Fruit fly (Drosophila melanogaster) whole organism, embryonic: ENCODE measurements around the gene CG11374.

Experiments
- Asciz ChIP-seq: fragments of 200-800 bp; sonication (Bioruptor generic); optimal IDR thresholded peaks from 2 replicates; lab custom pipeline; 2017; ENCODE audit warnings: missing biosample characterization, mild to moderate bottlenecking, missing genetic modification characterization, missing genetic modification reagents
- BEAF-32 ChIP-seq: fragments of 200-800 bp; sonication (Bioruptor generic); optimal IDR thresholded peaks from 3 replicates; lab custom pipeline; 2017; ENCODE audit warnings: missing biosample characterization, missing genetic modification characterization, mild to moderate bottlenecking, moderate library complexity, missing genetic modification reagents
- CG10462 ChIP-seq: fragments of 200-800 bp; sonication (Bioruptor generic); optimal IDR thresholded peaks from 2 replicates; lab custom pipeline; 2016; ENCODE audit warnings: missing biosample characterization, missing genetic modification characterization
- CG11723 ChIP-seq: fragments of 200-800 bp; sonication (Bioruptor generic); optimal IDR thresholded peaks from 2 replicates; lab custom pipeline; 2017; ENCODE audit warnings: missing biosample characterization, mild to moderate bottlenecking, missing genetic modification characterization
- CG12391 ChIP-seq: fragments of 200-800 bp; sonication (Bioruptor generic); optimal IDR thresholded peaks from 3 replicates; lab custom pipeline; 2018; ENCODE audit warnings: missing biosample characterization, mild to moderate bottlenecking, missing genetic modification characterization, moderate library complexity
- CG12659 ChIP-seq: fragments of 200-800 bp; sonication (Bioruptor generic); optimal IDR thresholded peaks from 3 replicates; lab custom pipeline; 2017; ENCODE audit warnings: mild to moderate bottlenecking, missing biosample characterization, missing genetic modification reagents, missing genetic modification characterization
- CG12769 ChIP-seq: fragments of 200-800 bp; sonication (Bioruptor generic); optimal IDR thresholded peaks from 2 replicates; lab custom pipeline; 2019; ENCODE audit warnings: missing biosample characterization, mild to moderate bottlenecking, missing genetic modification characterization, moderate library complexity
- CG13287 ChIP-seq: fragments of 200-800 bp; sonication (Bioruptor generic); IDR thresholded peaks from 2 replicates; pipeline ENCODE4 v1.3.6; 2022; ENCODE audit warnings: missing biosample characterization, missing genetic modification characterization; ENCODE audit not compliant: partially characterized antibody
- CG13424 ChIP-seq: fragments of 200-800 bp; sonication (Bioruptor generic); optimal IDR thresholded peaks from 2 replicates; lab custom pipeline; 2019; ENCODE audit warnings: missing biosample characterization, mild to moderate bottlenecking, missing genetic modification characterization, moderate library complexity
- CG15514 ChIP-seq: fragments of 200-800 bp; sonication (Bioruptor generic); optimal IDR thresholded peaks from 3 replicates; lab custom pipeline; 2017; ENCODE audit warnings: missing biosample characterization, missing genetic modification characterization, mild to moderate bottlenecking, moderate library complexity, missing genetic modification reagents
- CG15696 ChIP-seq: fragments of 200-800 bp; sonication (Bioruptor generic); optimal IDR thresholded peaks from 2 replicates; lab custom pipeline; 2019; ENCODE audit warnings: missing biosample characterization, mild to moderate bottlenecking, missing genetic modification characterization, moderate library complexity
- CG18764 ChIP-seq: fragments of 200-800 bp; sonication (Bioruptor generic); optimal IDR thresholded peaks from 3 replicates; lab custom pipeline; 2016; ENCODE audit warnings: missing biosample characterization, missing genetic modification characterization
- CG2202 ChIP-seq: fragments of 200-800 bp; sonication (Bioruptor generic); optimal IDR thresholded peaks from 2 replicates; lab custom pipeline; 2018; ENCODE audit warnings: missing biosample characterization, mild to moderate bottlenecking, missing genetic modification characterization
- CG2712 ChIP-seq: fragments of 200-800 bp; optimal IDR thresholded peaks from 3 replicates; lab custom pipeline; 2019; ENCODE audit warnings: missing biosample characterization, mild to moderate bottlenecking, missing genetic modification characterization, moderate library complexity
- CG30403 ChIP-seq: fragments of 200-800 bp; sonication (Bioruptor generic); optimal IDR thresholded peaks from 3 replicates; lab custom pipeline; 2016; ENCODE audit warnings: missing biosample characterization, missing genetic modification characterization
- CG31388 ChIP-seq: fragments of 200-800 bp; sonication (Bioruptor generic); optimal IDR thresholded peaks from 2 replicates; lab custom pipeline; 2016; ENCODE audit warnings: missing biosample characterization, missing genetic modification characterization
- CG3281 ChIP-seq: fragments of 200-800 bp; sonication (Bioruptor generic); optimal IDR thresholded peaks from 3 replicates; lab custom pipeline; 2017; ENCODE audit warnings: missing biosample characterization, mild to moderate bottlenecking, missing genetic modification characterization
- CG34376 ChIP-seq: fragments of 200-800 bp; sonication (Bioruptor generic); optimal IDR thresholded peaks from 2 replicates; lab custom pipeline; 2018; ENCODE audit warnings: missing biosample characterization, mild to moderate bottlenecking, missing genetic modification characterization
- CG34422 ChIP-seq: fragments of 200-800 bp; sonication (Bioruptor generic); IDR thresholded peaks from 3 replicates; pipeline ENCODE4 v1.3.6; 2022; ENCODE audit warnings: missing biosample characterization, missing genetic modification characterization
- CG4404 ChIP-seq: fragments of 200-800 bp; sonication (Bioruptor generic); IDR thresholded peaks from 2 replicates; pipeline ENCODE4 v1.3.6; 2022; ENCODE audit warnings: missing biosample characterization, missing genetic modification characterization
- CG6654 ChIP-seq: fragments of 200-800 bp; sonication (Bioruptor generic); optimal IDR thresholded peaks from 2 replicates; lab custom pipeline; 2017; ENCODE audit warnings: missing biosample characterization, mild to moderate bottlenecking, missing genetic modification characterization
- CG7357 ChIP-seq: fragments of 200-800 bp; sonication (Bioruptor generic); IDR thresholded peaks from 3 replicates; pipeline ENCODE4 v1.3.6; 2022; ENCODE audit warnings: missing biosample characterization, missing genetic modification characterization
- CrebB ChIP-seq: fragments of 200-800 bp; sonication (Bioruptor generic); optimal IDR thresholded peaks from 3 replicates; lab custom pipeline; 2018; ENCODE audit warnings: missing biosample characterization, mild to moderate bottlenecking, missing genetic modification characterization
- D19A ChIP-seq: fragments of 200-800 bp; optimal IDR thresholded peaks from 3 replicates; lab custom pipeline; 2019; ENCODE audit warnings: missing biosample characterization, mild to moderate bottlenecking, missing genetic modification characterization, moderate library complexity
- D19B ChIP-seq: fragments of 200-800 bp; sonication (Bioruptor generic); optimal IDR thresholded peaks from 2 replicates; lab custom pipeline; 2017; ENCODE audit warnings: missing biosample characterization, mild to moderate bottlenecking, missing genetic modification characterization
- Dfd ChIP-seq, 2 experiments: fragments of >200 bp; optimal IDR thresholded peaks; 2 replicates each; lab custom pipeline; 2017; ENCODE audit warnings: missing biosample characterization in 2 of 2, missing genetic modification characterization in 2 of 2
- Dip2 ChIP-seq: fragments of 200-800 bp; sonication (Bioruptor generic); IDR thresholded peaks from 2 replicates; pipeline ENCODE4 v1.3.6; 2022; ENCODE audit warnings: missing biosample characterization, missing genetic modification characterization
- Drgx ChIP-seq: fragments of 200-800 bp; sonication (Bioruptor generic); IDR thresholded peaks from 2 replicates; pipeline ENCODE4 v1.3.6; 2022; ENCODE audit warnings: missing biosample characterization, missing genetic modification characterization
- Ets65A ChIP-seq: fragments of 200-800 bp; sonication (Bioruptor generic); peaks from one replicate; lab custom pipeline; 2016; ENCODE audit warnings: missing biosample characterization, missing genetic modification characterization
- HHEX ChIP-seq: fragments of 200-800 bp; sonication (Bioruptor generic); optimal IDR thresholded peaks from 3 replicates; lab custom pipeline; 2017; ENCODE audit warnings: missing biosample characterization, mild to moderate bottlenecking, missing genetic modification characterization, missing genetic modification reagents
- HLH54F ChIP-seq: fragments of 200-800 bp; sonication (Bioruptor generic); optimal IDR thresholded peaks from 3 replicates; lab custom pipeline; 2016; ENCODE audit warnings: missing biosample characterization, missing genetic modification characterization
- Hey ChIP-seq: fragments of 200-800 bp; sonication (Bioruptor generic); optimal IDR thresholded peaks from 3 replicates; lab custom pipeline; 2018; ENCODE audit warnings: missing biosample characterization, mild to moderate bottlenecking, missing genetic modification characterization
- PHDP ChIP-seq: fragments of 200-800 bp; sonication (Bioruptor generic); optimal IDR thresholded peaks from 3 replicates; lab custom pipeline; 2018; ENCODE audit warnings: missing biosample characterization, mild to moderate bottlenecking, missing genetic modification characterization, moderate library complexity
- Poxn ChIP-seq: fragments of 200-800 bp; sonication (Bioruptor generic); IDR thresholded peaks from 2 replicates; pipeline ENCODE4 v1.3.6; 2022; ENCODE audit warnings: missing biosample characterization, missing genetic modification characterization
- TFAM ChIP-seq: fragments of 200-800 bp; sonication (Bioruptor generic); optimal IDR thresholded peaks from 2 replicates; lab custom pipeline; 2017; ENCODE audit warnings: missing biosample characterization, missing genetic modification characterization, inconsistent platforms
- Xrp1 ChIP-seq: fragments of 200-800 bp; sonication (Bioruptor generic); IDR thresholded peaks from 2 replicates; pipeline ENCODE4 v1.3.6; 2022; ENCODE audit warnings: missing biosample characterization, missing genetic modification characterization
- caup ChIP-seq: fragments of 200-800 bp; sonication (Bioruptor generic); optimal IDR thresholded peaks from 3 replicates; lab custom pipeline; 2017; ENCODE audit warnings: missing biosample characterization, mild to moderate bottlenecking, missing genetic modification characterization, moderate library complexity; ENCODE audit not compliant: severe bottlenecking
- dan ChIP-seq: fragments of 200-800 bp; sonication (Bioruptor generic); IDR thresholded peaks from 2 replicates; pipeline ENCODE4 v1.3.6; 2022; ENCODE audit warnings: missing biosample characterization, missing genetic modification characterization
- dysf ChIP-seq: fragments of 200-800 bp; sonication (Bioruptor generic); IDR thresholded peaks from 3 replicates; pipeline ENCODE4 v1.3.6; 2022; ENCODE audit warnings: missing biosample characterization, missing genetic modification characterization
- eve ChIP-seq, 2 experiments: fragments of >200 bp; optimal IDR thresholded peaks; 2 replicates each; lab custom pipeline; 2017; ENCODE audit warnings: missing biosample characterization in 2 of 2, missing genetic modification characterization in 2 of 2
- fd102C ChIP-seq: fragments of 200-800 bp; sonication (Bioruptor generic); optimal IDR thresholded peaks from 2 replicates; lab custom pipeline; 2018; ENCODE audit warnings: missing biosample characterization, mild to moderate bottlenecking, missing genetic modification characterization, moderate library complexity
- inv ChIP-seq: fragments of 200-800 bp; sonication (Bioruptor generic); IDR thresholded peaks from 2 replicates; pipeline ENCODE4 v1.3.6; 2022; ENCODE audit warnings: missing biosample characterization, missing genetic modification characterization; ENCODE audit not compliant: partially characterized antibody
- jumu ChIP-seq: fragments of 200-800 bp; sonication (Bioruptor generic); optimal IDR thresholded peaks from 3 replicates; lab custom pipeline; 2016; ENCODE audit warnings: missing biosample characterization, missing genetic modification characterization
- klu ChIP-seq: fragments of 200-800 bp; sonication (Bioruptor generic); IDR thresholded peaks from 2 replicates; pipeline ENCODE4 v1.3.6; 2022; ENCODE audit warnings: missing biosample characterization, missing genetic modification characterization
- odd ChIP-seq: fragments of 200-800 bp; sonication (Bioruptor generic); optimal IDR thresholded peaks from 2 replicates; lab custom pipeline; 2017; ENCODE audit warnings: missing biosample characterization, mild to moderate bottlenecking, missing genetic modification characterization
- pum ChIP-seq: fragments of 200-800 bp; sonication (Bioruptor generic); optimal IDR thresholded peaks from 2 replicates; lab custom pipeline; 2016; ENCODE audit warnings: missing biosample characterization, missing genetic modification characterization
- sc ChIP-seq, 3 experiments: fragments of >200 bp in 2 of 3; fragments of 200-800 bp in 1 of 3; sonication (Bioruptor generic) in 1 of 3; optimal IDR thresholded peaks; 2 replicates in 2 of 3; 3 replicates in 1 of 3; lab custom pipeline; 2017; ENCODE audit warnings: mild to moderate bottlenecking in 1 of 3, missing biosample characterization in 1 of 3, missing genetic modification characterization in 1 of 3, missing genetic modification reagents in 1 of 3
- yki ChIP-seq: fragments of >200 bp; optimal IDR thresholded peaks from 3 replicates; lab custom pipeline; 2018
- zen ChIP-seq: fragments of 200-800 bp; sonication (Bioruptor generic); optimal IDR thresholded peaks from 3 replicates; lab custom pipeline; 2018; ENCODE audit warnings: missing biosample characterization, mild to moderate bottlenecking, missing genetic modification characterization, moderate library complexity

CG11374 gene

dm6 chr2L:72752-73435, 3.3 kb upstream of the CG11374 start (continued):
- TF ChIP-seq dysf (GFP tag; lab: Robert Waterston, UW) (peak; percentile 62; the same call in 2 of the 3 replicates), sc (optimal IDR thresholded peaks at IDR 0.05; lab: Kevin White, UChicago) (no peak), sc (GFP tag; optimal IDR thresholded peaks at IDR 0.05; lab: Kevin White, UChicago) (no peak), Hey (tag; lab: Kevin White, UChicago) (no peak), CG12659 (GFP tag; lab: Kevin White, UChicago) (peak; percentile 30), dan (GFP tag; lab: Robert Waterston, UW) (no peak), CG18764 (GFP tag; lab: Kevin White, UChicago) (no peak), CG11723 (no peak), CG2202 (no peak), CG34422 (GFP tag; lab: Robert Waterston, UW) (no peak), Dfd (GFP tag; optimal IDR thresholded peaks at IDR 0.05; lab: Kevin White, UChicago) (no peak), CrebB (tag; lab: Kevin White, UChicago) (peak; percentile 21), fd102C (GFP tag; lab: Kevin White, UChicago) (no peak), HHEX (GFP tag; lab: Kevin White, UChicago) (peak; percentile 23), CG31388 (GFP tag; lab: Kevin White, UChicago) (no peak), yki (lab: Kevin White, UChicago) (no peak), CG12769 (tag; lab: Kevin White, UChicago) (peak; percentile 67), caup (peak; percentile 70), CG10462 (GFP tag; lab: Kevin White, UChicago) (no peak), CG7357 (GFP tag; lab: Robert Waterston, UW) (no peak), Xrp1 (GFP tag; lab: Robert Waterston, UW) (no peak), Asciz (GFP tag; lab: Kevin White, UChicago) (peak; percentile 24), CG6654 (GFP tag; lab: Kevin White, UChicago) (no peak), klu (GFP tag; lab: Robert Waterston, UW) (no peak), CG34376 (peak; percentile 4), CG15696 (tag; lab: Kevin White, UChicago) (no peak), Ets65A (GFP tag; lab: Kevin White, UChicago) (no peak), Dip2 (GFP tag; lab: Robert Waterston, UW) (no peak), CG4404 (GFP tag; lab: Robert Waterston, UW) (no peak), pum (GFP tag; lab: Kevin White, UChicago) (peak; percentile 18), CG15514 (GFP tag; lab: Kevin White, UChicago) (peak; percentile 75), PHDP (tag; lab: Kevin White, UChicago) (peak; percentile 49), zen (no peak), Drgx (GFP tag; lab: Robert Waterston, UW) (0 out of 2 replicates have a peak, but pooled peaks have one; percentile 11), Poxn (no peak), TFAM (GFP tag; lab: Kevin White, UChicago) (no peak), CG2712 (tag; lab: Kevin White, UChicago) (peak; percentile 30), HLH54F (GFP tag; lab: Kevin White, UChicago) (peak; percentile 15), CG13287 (GFP tag; lab: Robert Waterston, UW) (peak; percentile 81), D19A (tag; lab: Kevin White, UChicago) (no peak), CG13424 (tag; lab: Kevin White, UChicago) (peak; percentile 19), D19B (GFP tag; lab: Kevin White, UChicago) (no peak), CG3281 (GFP tag; lab: Kevin White, UChicago) (peak; percentile 97), CG12391 (peak; percentile 24), odd (GFP tag; lab: Kevin White, UChicago) (no peak), eve (GFP tag; optimal IDR thresholded peaks at IDR 0.05; lab: Kevin White, UChicago) (no peak), inv (no peak; the same call in 1 of the 2 replicates), BEAF-32 (GFP tag; lab: Kevin White, UChicago) (peak; percentile 71), CG30403 (GFP tag; lab: Kevin White, UChicago) (peak; percentile 65), jumu (GFP tag; lab: Kevin White, UChicago) (no peak)
